Fruit fly (Drosophila melanogaster): Measurements from ENCODE around the gene Ubx.

Gene Ubx

dm6 chr3R:16748558-16749172, 14.4 kb upstream of the Ubx start (continued):
- TF ChIP-seq Xbp1 (GFP tag; optimal IDR thresholded peaks at IDR 0.05) (peak; percentile 70), CG13894 (tag; optimal IDR thresholded peaks at IDR 0.05) (no peak), CG6272 (GFP tag; IDR thresholded peaks at IDR 0.05) (no peak), Scr (GFP tag; IDR thresholded peaks at IDR 0.05; ENCODE audit: partially characterized antibody) (no peak), Oaz (GFP tag; IDR thresholded peaks at IDR 0.05) (no peak), fd102C (GFP tag; optimal IDR thresholded peaks at IDR 0.05) (no peak), org-1 (GFP tag; optimal IDR thresholded peaks at IDR 0.05) (no peak), toy (GFP tag; IDR thresholded peaks at IDR 0.05) (no peak), Oli (tag; optimal IDR thresholded peaks at IDR 0.05) (peak; percentile 6), hth (optimal IDR thresholded peaks at IDR 0.05) (no peak), eve (GFP tag; optimal IDR thresholded peaks at IDR 0.05) (no peak), shn (GFP tag; optimal IDR thresholded peaks at IDR 0.05) (peak; percentile 24), Hey (tag; optimal IDR thresholded peaks at IDR 0.05) (no peak), CG11723 (GFP tag; optimal IDR thresholded peaks at IDR 0.05) (no peak), CG13775 (GFP tag; optimal IDR thresholded peaks at IDR 0.05) (peak; percentile 1), ttk (GFP tag; IDR thresholded peaks at IDR 0.05) (no peak), CG3726 (GFP tag; IDR thresholded peaks at IDR 0.05) (no peak), cato (GFP tag; optimal IDR thresholded peaks at IDR 0.05; ENCODE audit: borderline replicate concordance) (no peak), CG15269 (tag; optimal IDR thresholded peaks at IDR 0.05) (no peak), CG8281 (tag; optimal IDR thresholded peaks at IDR 0.05) (no peak), CG30403 (GFP tag; optimal IDR thresholded peaks at IDR 0.05) (peak; percentile 30), CG15073 (GFP tag; optimal IDR thresholded peaks at IDR 0.05) (peak; percentile 18), CG10979 (tag; optimal IDR thresholded peaks at IDR 0.05) (peak; percentile 19), stwl (tag; optimal IDR thresholded peaks at IDR 0.05) (no peak), ERR (GFP tag; optimal IDR thresholded peaks at IDR 0.05) (no peak), CG8359 (GFP tag; optimal IDR thresholded peaks at IDR 0.05; ENCODE audit: borderline replicate concordance) (no peak), H15 (GFP tag; IDR thresholded peaks at IDR 0.05) (no peak), CG13287 (GFP tag; IDR thresholded peaks at IDR 0.05; ENCODE audit: partially characterized antibody) (no peak), Lim3 (GFP tag; IDR thresholded peaks at IDR 0.05) (no peak), CG14050 (GFP tag; IDR thresholded peaks at IDR 0.05) (no peak), z (GFP tag; IDR thresholded peaks at IDR 0.05) (peak; percentile 95), sug (tag; optimal IDR thresholded peaks at IDR 0.05) (no peak), kah (GFP tag; optimal IDR thresholded peaks at IDR 0.05) (no peak), aop (GFP tag; IDR thresholded peaks at IDR 0.05) (no peak), rib (GFP tag; IDR thresholded peaks at IDR 0.05) (no peak), Adf1 (GFP tag; IDR thresholded peaks at IDR 0.05) (no peak), tin (GFP tag; optimal IDR thresholded peaks at IDR 0.05) (peak; percentile 68), CG8290 (GFP tag; optimal IDR thresholded peaks at IDR 0.05) (peak; percentile 43), CG8290 (tag; optimal IDR thresholded peaks at IDR 0.05) (no peak), sna (GFP tag; IDR thresholded peaks at IDR 0.05; ENCODE audit: partially characterized antibody) (no peak), CG17829 (tag; optimal IDR thresholded peaks at IDR 0.05) (peak; percentile 68), CG15601 (tag; optimal IDR thresholded peaks at IDR 0.05) (peak; percentile 41), cwo (GFP tag; optimal IDR thresholded peaks at IDR 0.05) (no peak), Fer3 (tag; optimal IDR thresholded peaks at IDR 0.05) (no peak), CG4617 (GFP tag; optimal IDR thresholded peaks at IDR 0.05; ENCODE audit: borderline replicate concordance) (peak; percentile 24), dmrt11E (tag; optimal IDR thresholded peaks at IDR 0.05) (peak; percentile 50), hb (GFP tag; IDR thresholded peaks at IDR 0.05; ENCODE audit: partially characterized antibody) (no peak), CG1832 (GFP tag; optimal IDR thresholded peaks at IDR 0.05) (no peak), gro (GFP tag; optimal IDR thresholded peaks at IDR 0.05) (no peak), Ravus (GFP tag; IDR thresholded peaks at IDR 0.05) (no peak), CG32772 (GFP tag; IDR thresholded peaks at IDR 0.05) (peak; percentile 34; the same call in 1 of the 2 replicates)

Measured in whole organism, embryonic.